Worm (Caenorhabditis elegans): ENCODE data around the gene C04E6.8.

Gene C04E6.8

ce11 chrV:5921761-5922160 is 38.1 kb upstream of the C04E6.8 start:
- TF ChIP-seq nhr-76 (tag; optimal IDR thresholded peaks at IDR 0.05): no peak
- no peak for TF ChIP-seq nhr-237 (tag; optimal IDR thresholded peaks at IDR 0.05)
- TF ChIP-seq nhr-12 (tag; optimal IDR thresholded peaks at IDR 0.05): no peak
- no peak for TF ChIP-seq blmp-1 (tag; optimal IDR thresholded peaks at IDR 0.05)
- no peak for TF ChIP-seq M03D4.4 (tag; optimal IDR thresholded peaks at IDR 0.05)
- no peak for TF ChIP-seq lin-32 (GFP tag; optimal IDR thresholded peaks at IDR 0.05)
- no peak for TF ChIP-seq unc-62 (GFP tag; optimal IDR thresholded peaks at IDR 0.05)
- TF ChIP-seq ceh-43 (GFP tag; optimal IDR thresholded peaks at IDR 0.05): no peak
- TF ChIP-seq nhr-2 (tag; optimal IDR thresholded peaks at IDR 0.05): no peak
- no peak for TF ChIP-seq zip-8 (tag; optimal IDR thresholded peaks at IDR 0.05)
- no peak for TF ChIP-seq snpc-4 (tag; optimal IDR thresholded peaks at IDR 0.05)
- no peak for TF ChIP-seq lsy-2 (tag; optimal IDR thresholded peaks at IDR 0.05)
- TF ChIP-seq bed-3 (GFP tag; optimal IDR thresholded peaks at IDR 0.05): no peak
- TF ChIP-seq mab-5 (tag; optimal IDR thresholded peaks at IDR 0.05): no peak
- TF ChIP-seq unc-39 (tag; optimal IDR thresholded peaks at IDR 0.05): no peak
- no peak for TF ChIP-seq hlh-1 (tag; optimal IDR thresholded peaks at IDR 0.05)
- no peak for TF ChIP-seq sem-2 (GFP tag; optimal IDR thresholded peaks at IDR 0.05)
- no peak for TF ChIP-seq elt-1 (tag; optimal IDR thresholded peaks at IDR 0.05; ENCODE audit: borderline replicate concordance, insufficient read depth)
- no peak for TF ChIP-seq ham-2 (GFP tag; optimal IDR thresholded peaks at IDR 0.05)

ce11 chrV:5919887-5920286 is 36.3 kb upstream of the C04E6.8 start, which contains the start of gene C04E6.12:
Gene C04E6.12, minus strand, starts transcription at chrV:5919987.
- no peak for TF ChIP-seq ceh-83 (GFP tag; optimal IDR thresholded peaks at IDR 0.05)
- TF ChIP-seq drap-1 (GFP tag; optimal IDR thresholded peaks at IDR 0.05): no peak
- no peak for TF ChIP-seq nhr-12 (tag; optimal IDR thresholded peaks at IDR 0.05)
- no peak for TF ChIP-seq mep-1 (tag; optimal IDR thresholded peaks at IDR 0.05)
- TF ChIP-seq bed-3 (GFP tag; optimal IDR thresholded peaks at IDR 0.05): no peak
- no peak for TF ChIP-seq nhr-28 (tag; optimal IDR thresholded peaks at IDR 0.05)
- no peak for TF ChIP-seq ztf-11 (tag; optimal IDR thresholded peaks at IDR 0.05)
- TF ChIP-seq unc-62 (GFP tag; optimal IDR thresholded peaks at IDR 0.05): no peak
- no peak for TF ChIP-seq unc-120 (tag; optimal IDR thresholded peaks at IDR 0.05; ENCODE audit: poor library complexity, severe bottlenecking)

ce11 chrV:5917707-5918106 is 34.1 kb upstream of the C04E6.8 start, which contains the start of gene lrpr-1:
Gene lrpr-1, minus strand, starts transcription at chrV:5917891.
- TF ChIP-seq ceh-43 (GFP tag; optimal IDR thresholded peaks at IDR 0.05) (no peak), nhr-237 (tag; optimal IDR thresholded peaks at IDR 0.05) (peak; percentile 15), mep-1 (tag; optimal IDR thresholded peaks at IDR 0.05) (peak; percentile 30), sptf-1 (tag; optimal IDR thresholded peaks at IDR 0.05) (no peak)

- no peak for TF ChIP-seq zip-8 (tag; optimal IDR thresholded peaks at IDR 0.05)
- no peak for TF ChIP-seq blmp-1 (tag; optimal IDR thresholded peaks at IDR 0.05)
- TF ChIP-seq bed-3 (GFP tag; optimal IDR thresholded peaks at IDR 0.05): no peak
These were observed 33.2 kb upstream of the C04E6.8 start for ce11 chrV:5916862-5917261.

- TF ChIP-seq cnd-1 (tag; optimal IDR thresholded peaks at IDR 0.05): no peak
- no peak for TF ChIP-seq blmp-1 (tag; optimal IDR thresholded peaks at IDR 0.05)
- no peak for TF ChIP-seq ceh-43 (GFP tag; optimal IDR thresholded peaks at IDR 0.05)
- TF ChIP-seq nhr-28 (tag; optimal IDR thresholded peaks at IDR 0.05): no peak
- TF ChIP-seq elt-1 (tag; optimal IDR thresholded peaks at IDR 0.05; ENCODE audit: borderline replicate concordance, insufficient read depth): no peak
These were observed 28.8 kb upstream of the C04E6.8 start, which contains the start of gene C04E6.13 for ce11 chrV:5912426-5912825. Gene C04E6.13, plus strand, starts transcription at chrV:5912726.

DNA sequence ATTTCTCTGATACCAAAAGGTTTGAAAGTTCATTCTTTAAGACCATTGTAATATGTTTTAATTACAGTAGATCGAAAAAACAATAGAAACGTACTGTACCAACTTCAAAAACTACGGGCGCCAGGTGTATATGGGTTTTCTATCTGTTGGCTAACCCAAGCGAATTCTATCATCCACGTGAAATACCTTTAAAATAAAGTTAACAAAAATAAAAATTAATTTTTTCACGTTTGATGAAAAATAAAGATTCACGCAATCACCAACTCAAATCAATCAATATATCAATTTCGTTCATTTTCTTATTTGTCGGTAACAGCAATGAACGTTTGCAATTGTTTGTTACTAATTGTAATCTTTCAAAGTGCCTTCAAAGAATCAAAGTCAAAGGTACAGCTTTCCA is 23.5 kb upstream of the C04E6.8 start, which contains the start of gene C04E6.4:
C04E6.4 (plus strand) TSS at position 301 of the 400 bp plus-strand sequence.
- TF ChIP-seq cnd-1 (tag; optimal IDR thresholded peaks at IDR 0.05) (no peak), pha-4 (tag; optimal IDR thresholded peaks at IDR 0.05) (no peak), ztf-11 (tag; optimal IDR thresholded peaks at IDR 0.05) (no peak), unc-120 (tag; optimal IDR thresholded peaks at IDR 0.05; ENCODE audit: poor library complexity, severe bottlenecking) (no peak), mep-1 (tag; optimal IDR thresholded peaks at IDR 0.05) (no peak), blmp-1 (tag; optimal IDR thresholded peaks at IDR 0.05) (no peak), ceh-43 (GFP tag; optimal IDR thresholded peaks at IDR 0.05) (no peak), nhr-237 (tag; optimal IDR thresholded peaks at IDR 0.05) (no peak), tbx-8 (GFP tag; optimal IDR thresholded peaks at IDR 0.05) (no peak), flh-1 (GFP tag; optimal IDR thresholded peaks at IDR 0.05) (no peak), nhr-76 (tag; optimal IDR thresholded peaks at IDR 0.05) (no peak), ham-2 (GFP tag; optimal IDR thresholded peaks at IDR 0.05) (no peak), M03D4.4 (tag; optimal IDR thresholded peaks at IDR 0.05) (no peak), ceh-83 (GFP tag; optimal IDR thresholded peaks at IDR 0.05) (no peak), sem-2 (GFP tag; optimal IDR thresholded peaks at IDR 0.05) (no peak)
